Worm (Caenorhabditis elegans): ENCODE measurements around the gene F11E6.9.
A peak's percentile ranks its signal among the peaks of the same experiment; 100 is the strongest.

ce11 chrIV:17470096-17470602, 5.0 kb downstream of the F11E6.9 start, which contains the start of gene F11E6.4:
- TF ChIP-seq nhr-11 (tag; optimal IDR thresholded peaks at IDR 0.05) (no peak), jun-1 (tag; optimal IDR thresholded peaks at IDR 0.05) (no peak), unc-62 (GFP tag; optimal IDR thresholded peaks at IDR 0.05) (no peak), lin-15B (tag; optimal IDR thresholded peaks at IDR 0.05) (no peak), nhr-28 (tag; optimal IDR thresholded peaks at IDR 0.05) (no peak), R02D3.7 (tag; optimal IDR thresholded peaks at IDR 0.05) (no peak), ceh-28 (tag; optimal IDR thresholded peaks at IDR 0.05) (peak; percentile 36), nhr-76 (tag; optimal IDR thresholded peaks at IDR 0.05) (peak; percentile 2), mdl-1 (tag; optimal IDR thresholded peaks at IDR 0.05) (no peak), fos-1 (tag; optimal IDR thresholded peaks at IDR 0.05) (no peak), unc-39 (tag; optimal IDR thresholded peaks at IDR 0.05) (no peak), snpc-4 (tag; optimal IDR thresholded peaks at IDR 0.05) (no peak)

All from whole organism, L3 larva.